Fruit fly (Drosophila melanogaster) whole organism, embryonic: ENCODE results near the gene CG15249.

Source experiments
- Atf6 ChIP-seq: fragments of 200-800 bp; sonication (Bioruptor generic); IDR thresholded peaks from 2 replicates; pipeline ENCODE4 v1.3.6; 2022; ENCODE audit warnings: missing biosample characterization, missing genetic modification characterization
- B-H1 ChIP-seq: fragments of 200-800 bp; sonication (Bioruptor generic); IDR thresholded peaks from 3 replicates; pipeline ENCODE4 v1.3.6; 2022; ENCODE audit warnings: missing biosample characterization, missing genetic modification characterization
- BEAF-32 ChIP-seq: fragments of 200-800 bp; sonication (Bioruptor generic); optimal IDR thresholded peaks from 3 replicates; lab custom pipeline; 2017; ENCODE audit warnings: missing biosample characterization, missing genetic modification characterization, mild to moderate bottlenecking, moderate library complexity, missing genetic modification reagents
- CG10147 ChIP-seq: fragments of 200-800 bp; sonication (Bioruptor generic); optimal IDR thresholded peaks from 2 replicates; lab custom pipeline; 2019; ENCODE audit warnings: missing biosample characterization, mild to moderate bottlenecking, missing genetic modification characterization, moderate library complexity
- CG10274 ChIP-seq: fragments of 200-800 bp; sonication (Bioruptor generic); optimal IDR thresholded peaks from 3 replicates; lab custom pipeline; 2017; ENCODE audit warnings: missing biosample characterization, mild to moderate bottlenecking, missing genetic modification characterization
- CG10321 ChIP-seq: fragments of 200-800 bp; sonication (Bioruptor generic); IDR thresholded peaks from 2 replicates; pipeline ENCODE4 v1.3.6; 2022; ENCODE audit warnings: missing biosample characterization, missing genetic modification characterization
- CG10366 ChIP-seq: fragments of 200-800 bp; sonication (Bioruptor generic); IDR thresholded peaks from 2 replicates; pipeline ENCODE4 v1.3.6; 2022; ENCODE audit warnings: missing biosample characterization, missing genetic modification characterization
- CG10431 ChIP-seq: fragments of 200-800 bp; sonication (Bioruptor generic); optimal IDR thresholded peaks from 3 replicates; lab custom pipeline; 2018; ENCODE audit warnings: missing biosample characterization, mild to moderate bottlenecking, missing genetic modification characterization
- CG11093 ChIP-seq: fragments of 200-800 bp; sonication (Bioruptor generic); IDR thresholded peaks from 3 replicates; pipeline ENCODE4 v1.3.6; 2022; ENCODE audit warnings: missing biosample characterization, missing genetic modification characterization
- CG12769 ChIP-seq: fragments of 200-800 bp; sonication (Bioruptor generic); optimal IDR thresholded peaks from 2 replicates; lab custom pipeline; 2019; ENCODE audit warnings: missing biosample characterization, mild to moderate bottlenecking, missing genetic modification characterization, moderate library complexity
- CG14014 ChIP-seq: fragments of 200-800 bp; sonication (Bioruptor generic); IDR thresholded peaks from 2 replicates; pipeline ENCODE4 v1.3.6; 2022; ENCODE audit warnings: missing biosample characterization, missing genetic modification characterization
- CG15514 ChIP-seq: fragments of 200-800 bp; sonication (Bioruptor generic); optimal IDR thresholded peaks from 3 replicates; lab custom pipeline; 2017; ENCODE audit warnings: missing biosample characterization, missing genetic modification characterization, mild to moderate bottlenecking, moderate library complexity, missing genetic modification reagents
- CG1647 ChIP-seq: fragments of 200-800 bp; sonication (Bioruptor generic); optimal IDR thresholded peaks from 3 replicates; lab custom pipeline; 2016; ENCODE audit warnings: missing biosample characterization, missing genetic modification characterization
- CG16863 ChIP-seq: fragments of 200-800 bp; sonication (Bioruptor generic); optimal IDR thresholded peaks from 3 replicates; lab custom pipeline; 2016; ENCODE audit warnings: missing biosample characterization, missing genetic modification characterization
- CG17361 ChIP-seq: fragments of 200-800 bp; sonication (Bioruptor generic); IDR thresholded peaks from 3 replicates; pipeline ENCODE4 v1.3.6; 2022; ENCODE audit warnings: missing biosample characterization, missing genetic modification characterization
- CG17385 ChIP-seq: fragments of 200-800 bp; sonication (Bioruptor generic); optimal IDR thresholded peaks from 3 replicates; lab custom pipeline; 2018; ENCODE audit warnings: missing biosample characterization, mild to moderate bottlenecking, missing genetic modification characterization
- CG17912 ChIP-seq: fragments of 200-800 bp; sonication (Bioruptor generic); optimal IDR thresholded peaks from 2 replicates; lab custom pipeline; 2018; ENCODE audit warnings: missing biosample characterization, mild to moderate bottlenecking, missing genetic modification characterization
- CG18476 ChIP-seq: fragments of 200-800 bp; sonication (Bioruptor generic); optimal IDR thresholded peaks from 2 replicates; lab custom pipeline; 2016; ENCODE audit warnings: missing biosample characterization, mild to moderate bottlenecking, missing genetic modification characterization
- CG2202 ChIP-seq: fragments of 200-800 bp; sonication (Bioruptor generic); optimal IDR thresholded peaks from 2 replicates; lab custom pipeline; 2018; ENCODE audit warnings: missing biosample characterization, mild to moderate bottlenecking, missing genetic modification characterization
- CG30020 ChIP-seq: fragments of 200-800 bp; optimal IDR thresholded peaks from 2 replicates; lab custom pipeline; 2019; ENCODE audit warnings: missing biosample characterization, mild to moderate bottlenecking, missing genetic modification characterization, moderate library complexity
- CG34422 ChIP-seq: fragments of 200-800 bp; sonication (Bioruptor generic); IDR thresholded peaks from 3 replicates; pipeline ENCODE4 v1.3.6; 2022; ENCODE audit warnings: missing biosample characterization, missing genetic modification characterization
- CG4707 ChIP-seq: fragments of 200-800 bp; sonication (Bioruptor generic); optimal IDR thresholded peaks from 2 replicates; lab custom pipeline; 2018; ENCODE audit warnings: missing biosample characterization, mild to moderate bottlenecking, missing genetic modification characterization, moderate library complexity
- CG6654 ChIP-seq: fragments of 200-800 bp; sonication (Bioruptor generic); optimal IDR thresholded peaks from 2 replicates; lab custom pipeline; 2017; ENCODE audit warnings: missing biosample characterization, mild to moderate bottlenecking, missing genetic modification characterization
- CG6765 ChIP-seq: fragments of 200-800 bp; sonication (Bioruptor generic); optimal IDR thresholded peaks from 3 replicates; lab custom pipeline; 2017; ENCODE audit warnings: missing biosample characterization, mild to moderate bottlenecking, missing genetic modification characterization
- CG6791 ChIP-seq: fragments of 200-800 bp; sonication (Bioruptor generic); IDR thresholded peaks from 3 replicates; pipeline ENCODE4 v1.3.6; 2022; ENCODE audit warnings: missing biosample characterization, missing genetic modification characterization; ENCODE audit not compliant: partially characterized antibody
- CG7786 ChIP-seq: fragments of 200-800 bp; sonication (Bioruptor generic); optimal IDR thresholded peaks from 2 replicates; lab custom pipeline; 2016; ENCODE audit warnings: missing biosample characterization, missing genetic modification characterization
- CG9876 ChIP-seq: fragments of 200-800 bp; sonication (Bioruptor generic); optimal IDR thresholded peaks from 2 replicates; lab custom pipeline; 2016; ENCODE audit warnings: missing biosample characterization, missing genetic modification characterization
- CoRest ChIP-seq: fragments of 200-800 bp; sonication (Bioruptor generic); optimal IDR thresholded peaks from 3 replicates; lab custom pipeline; 2018; ENCODE audit warnings: missing biosample characterization, mild to moderate bottlenecking, missing genetic modification characterization, moderate library complexity
- Dref ChIP-seq: fragments of 200-800 bp; sonication (Bioruptor generic); IDR thresholded peaks from 2 replicates; pipeline ENCODE4 v1.3.6; 2022; ENCODE audit warnings: missing biosample characterization, missing genetic modification characterization
- E2f2 ChIP-seq: fragments of 200-800 bp; sonication (Bioruptor generic); IDR thresholded peaks from 2 replicates; pipeline ENCODE4 v1.3.6; 2022; ENCODE audit warnings: missing biosample characterization, missing genetic modification characterization
- GATAe ChIP-seq: fragments of 200-800 bp; sonication (Bioruptor generic); conservative IDR thresholded peaks from 2 replicates; pipeline ENCODE4 v1.3.6; 2022; ENCODE audit warnings: missing biosample characterization, missing genetic modification characterization
- Gsc ChIP-seq: fragments of 200-800 bp; sonication (Bioruptor generic); IDR thresholded peaks from 2 replicates; pipeline ENCODE4 v1.3.6; 2022; ENCODE audit warnings: missing biosample characterization, missing genetic modification characterization
- Jarid2 ChIP-seq: fragments of 200-800 bp; sonication (Bioruptor generic); optimal IDR thresholded peaks from 3 replicates; lab custom pipeline; 2017; ENCODE audit warnings: mild to moderate bottlenecking, missing biosample characterization, missing genetic modification reagents, missing genetic modification characterization
- Lim3 ChIP-seq: fragments of 200-800 bp; sonication (Bioruptor generic); IDR thresholded peaks from 2 replicates; pipeline ENCODE4 v1.3.6; 2022; ENCODE audit warnings: missing biosample characterization, missing genetic modification characterization
- Nf-YC ChIP-seq: fragments of 200-800 bp; optimal IDR thresholded peaks from 3 replicates; lab custom pipeline; 2019; ENCODE audit warnings: missing biosample characterization, mild to moderate bottlenecking, missing genetic modification characterization, moderate library complexity
- Rfx ChIP-seq: fragments of 200-800 bp; sonication (Bioruptor generic); IDR thresholded peaks from 2 replicates; pipeline ENCODE4 v1.3.6; 2022; ENCODE audit warnings: missing biosample characterization, missing genetic modification characterization
- Tbp ChIP-seq: fragments of >200 bp; optimal IDR thresholded peaks from 2 replicates; lab custom pipeline; 2018; ENCODE audit warnings: missing biosample characterization, missing genetic modification characterization
- chif ChIP-seq, 2 experiments: fragments of 200-800 bp; sonication (Bioruptor generic); optimal IDR thresholded peaks; 3 replicates each; lab custom pipeline; 2016; ENCODE audit warnings: missing biosample characterization in 2 of 2, missing genetic modification characterization in 2 of 2
- chinmo ChIP-seq: fragments of 200-800 bp; sonication (Bioruptor generic); IDR thresholded peaks from 4 replicates; pipeline ENCODE4 v1.3.6; 2022; ENCODE audit warnings: missing biosample characterization, missing genetic modification characterization; ENCODE audit not compliant: partially characterized antibody
- ems ChIP-seq: fragments of 200-800 bp; sonication (Bioruptor generic); optimal IDR thresholded peaks from 3 replicates; lab custom pipeline; 2016; ENCODE audit warnings: missing biosample characterization, missing genetic modification characterization
- ftz-f1 ChIP-seq: fragments of 200-800 bp; sonication (Bioruptor generic); optimal IDR thresholded peaks from 2 replicates; lab custom pipeline; 2016; ENCODE audit warnings: missing biosample characterization, missing genetic modification characterization
- gsb ChIP-seq: fragments of 200-800 bp; sonication (Bioruptor generic); IDR thresholded peaks from 2 replicates; pipeline ENCODE4 v1.3.6; 2022; ENCODE audit warnings: missing biosample characterization, missing genetic modification characterization
- hbn ChIP-seq: fragments of 200-800 bp; sonication (Bioruptor generic); IDR thresholded peaks from 2 replicates; pipeline ENCODE4 v1.3.6; 2022; ENCODE audit warnings: missing biosample characterization, missing genetic modification characterization; ENCODE audit not compliant: partially characterized antibody
- jing ChIP-seq: fragments of 200-800 bp; sonication (Bioruptor generic); optimal IDR thresholded peaks from 2 replicates; lab custom pipeline; 2018; ENCODE audit warnings: missing biosample characterization, mild to moderate bottlenecking, missing genetic modification characterization
- pho ChIP-seq: fragments of 200-800 bp; sonication (Bioruptor generic); optimal IDR thresholded peaks from 2 replicates; lab custom pipeline; 2016; ENCODE audit warnings: missing biosample characterization, missing genetic modification characterization
- pum ChIP-seq: fragments of 200-800 bp; sonication (Bioruptor generic); optimal IDR thresholded peaks from 2 replicates; lab custom pipeline; 2016; ENCODE audit warnings: missing biosample characterization, missing genetic modification characterization
- salm ChIP-seq: fragments of 200-800 bp; sonication (Bioruptor generic); optimal IDR thresholded peaks from 2 replicates; lab custom pipeline; 2018; ENCODE audit warnings: missing biosample characterization, mild to moderate bottlenecking, missing genetic modification characterization
- sd ChIP-seq: fragments of 200-800 bp; sonication (Bioruptor generic); optimal IDR thresholded peaks from 3 replicates; lab custom pipeline; 2018; ENCODE audit warnings: missing biosample characterization, mild to moderate bottlenecking, missing genetic modification characterization, moderate library complexity
- sob ChIP-seq: fragments of 200-800 bp; sonication (Bioruptor generic); IDR thresholded peaks from 2 replicates; pipeline ENCODE4 v1.3.6; 2022; ENCODE audit warnings: missing biosample characterization, missing genetic modification characterization
- trh ChIP-seq: fragments of 200-800 bp; sonication (Bioruptor generic); optimal IDR thresholded peaks from 2 replicates; lab custom pipeline; 2016; ENCODE audit warnings: missing biosample characterization, missing genetic modification characterization
- yki ChIP-seq: fragments of >200 bp; optimal IDR thresholded peaks from 3 replicates; lab custom pipeline; 2018

CG15249 gene

DNA sequence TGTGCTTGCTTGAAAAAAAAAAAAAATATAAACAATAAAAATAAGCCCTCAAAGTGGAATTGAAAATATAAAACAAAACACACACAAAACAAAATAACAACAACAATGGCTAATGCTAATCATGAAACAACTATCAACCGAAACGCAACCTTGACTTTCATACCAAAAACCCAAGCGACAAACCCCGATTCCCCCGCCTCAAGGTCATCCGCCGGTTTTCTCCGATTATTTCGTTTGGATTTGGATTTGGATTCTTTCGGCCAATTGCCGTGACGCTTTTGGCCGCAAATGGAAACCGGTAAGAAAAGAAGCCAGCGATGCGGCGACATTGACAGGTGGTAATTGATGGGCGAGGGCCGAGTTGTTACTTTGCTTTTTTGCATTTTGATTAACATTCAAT lies 1.8 kb downstream of the CG15249 start:
- TF ChIP-seq CG12769 (tag; lab: Kevin White, UChicago) (peak; percentile 30), yki (lab: Kevin White, UChicago) (no peak), Gsc (GFP tag; lab: Robert Waterston, UW) (no peak), CG16863 (GFP tag; lab: Kevin White, UChicago) (no peak), sd (tag; lab: Kevin White, UChicago) (peak; percentile 29), CG6765 (GFP tag; lab: Kevin White, UChicago) (no peak), CG17912 (GFP tag; lab: Kevin White, UChicago) (no peak), Rfx (GFP tag; lab: Robert Waterston, UW) (no peak), GATAe (GFP tag; lab: Robert Waterston, UW) (no peak), ftz-f1 (peak; percentile 85), Dref (no peak), chinmo (peak; percentile 79; the same call in 1 of the 4 replicates)

DNA sequence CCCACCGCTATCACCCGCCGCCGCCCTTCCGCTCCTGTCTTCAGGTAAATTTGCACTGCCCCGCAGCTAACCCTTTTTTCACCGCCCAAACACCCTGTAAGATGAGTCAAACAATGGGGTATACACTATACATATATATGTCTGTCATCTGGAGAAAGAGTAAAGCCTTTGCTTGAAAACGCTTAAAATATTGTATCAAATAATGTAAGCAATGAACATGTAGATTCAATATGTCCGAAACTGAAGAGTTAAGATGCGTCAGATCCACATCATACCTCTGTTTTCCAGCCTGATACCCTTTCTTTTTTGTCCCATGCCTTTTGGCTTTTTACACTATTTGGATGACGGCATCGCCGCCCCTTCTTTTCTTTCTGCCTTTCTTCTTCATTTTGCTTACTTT lies 6.6 kb downstream of the CG15249 start:
- TF ChIP-seq Lim3 (GFP tag; lab: Robert Waterston, UW): no peak
- TF ChIP-seq CG1647 (GFP tag; lab: Kevin White, UChicago): no peak
- TF ChIP-seq pum (GFP tag; lab: Kevin White, UChicago): no peak
- TF ChIP-seq E2f2: 0 out of 2 replicates have a peak, but pooled peaks have one; percentile 20
- TF ChIP-seq gsb: no peak
- TF ChIP-seq CG11093 (GFP tag; lab: Robert Waterston, UW): 0 out of 3 replicates have a peak, but pooled peaks have one; percentile 34
- no peak for TF ChIP-seq CoRest (tag; lab: Kevin White, UChicago)
- no peak for TF ChIP-seq CG10147 (GFP tag; lab: Kevin White, UChicago)
- TF ChIP-seq CG17361: 0 out of 3 replicates have a peak, but pooled peaks have one; percentile 12
- no peak for TF ChIP-seq BEAF-32 (GFP tag; lab: Kevin White, UChicago)
- no peak for TF ChIP-seq CG2202 (tag; lab: Kevin White, UChicago)
- TF ChIP-seq chif (GFP tag; optimal IDR thresholded peaks at IDR 0.05; lab: Kevin White, UChicago): peak; percentile 15 to 19
- no peak for TF ChIP-seq hbn (GFP tag; lab: Robert Waterston, UW)
- TF ChIP-seq jing (GFP tag; lab: Kevin White, UChicago): no peak
- no peak for TF ChIP-seq CG18476
- peak; percentile 24 for TF ChIP-seq CG7786 (GFP tag; lab: Kevin White, UChicago)
- TF ChIP-seq pho (GFP tag; lab: Kevin White, UChicago): no peak
- TF ChIP-seq CG6654 (GFP tag; lab: Kevin White, UChicago): no peak
- no peak for TF ChIP-seq CG9876 (GFP tag; lab: Kevin White, UChicago)
- TF ChIP-seq CG15514 (GFP tag; lab: Kevin White, UChicago): peak; percentile 0
- TF ChIP-seq CG17385: peak; percentile 9
- no peak for TF ChIP-seq CG30020 (tag; lab: Kevin White, UChicago)
- no peak for TF ChIP-seq Tbp (GFP tag; lab: Kevin White, UChicago)
- no peak for TF ChIP-seq ems (GFP tag; lab: Kevin White, UChicago)
- no peak for TF ChIP-seq CG10321 (GFP tag; lab: Robert Waterston, UW)
- no peak for TF ChIP-seq CG10431
- no peak for TF ChIP-seq Atf6 (GFP tag; lab: Robert Waterston, UW)
- TF ChIP-seq B-H1 (GFP tag; lab: Robert Waterston, UW): no peak
- TF ChIP-seq sob (GFP tag; lab: Robert Waterston, UW): peak; percentile 55
- TF ChIP-seq CG14014 (GFP tag; lab: Robert Waterston, UW): 0 out of 2 replicates have a peak, but pooled peaks have one; percentile 49
- no peak for TF ChIP-seq Jarid2 (GFP tag; lab: Kevin White, UChicago)
- peak; percentile 34; the same call in 1 of the 2 replicates for TF ChIP-seq CG10366 (GFP tag; lab: Robert Waterston, UW)
- TF ChIP-seq salm (tag; lab: Kevin White, UChicago): no peak
- TF ChIP-seq CG34422: no peak; the same call in 2 of the 3 replicates
- TF ChIP-seq CG6791 (GFP tag; lab: Robert Waterston, UW): no peak
- no peak for TF ChIP-seq CG4707 (GFP tag; lab: Kevin White, UChicago)
- no peak for TF ChIP-seq CG10274 (GFP tag; lab: Kevin White, UChicago)
- TF ChIP-seq trh: no peak
- no peak for TF ChIP-seq Nf-YC (tag; lab: Kevin White, UChicago)
